Fruit fly (Drosophila melanogaster) whole organism, embryonic: ENCODE measurements around the gene CG31249.

Experiments
- Atf-2 ChIP-seq: fragments of 200-800 bp; sonication (Bioruptor generic); optimal IDR thresholded peaks from 2 replicates; lab custom pipeline; 2016; ENCODE audit warnings: missing biosample characterization, missing genetic modification characterization
- BEAF-32 ChIP-seq: fragments of 200-800 bp; sonication (Bioruptor generic); optimal IDR thresholded peaks from 3 replicates; lab custom pipeline; 2017; ENCODE audit warnings: missing biosample characterization, missing genetic modification characterization, mild to moderate bottlenecking, moderate library complexity, missing genetic modification reagents
- Bdp1 ChIP-seq: fragments of 200-800 bp; sonication (Bioruptor generic); optimal IDR thresholded peaks from 3 replicates; lab custom pipeline; 2016; ENCODE audit warnings: missing biosample characterization, missing genetic modification characterization
- Bteb2 ChIP-seq: fragments of 200-800 bp; sonication (Bioruptor generic); optimal IDR thresholded peaks from 2 replicates; lab custom pipeline; 2016; ENCODE audit warnings: missing biosample characterization, missing genetic modification characterization
- CG10366 ChIP-seq: fragments of 200-800 bp; sonication (Bioruptor generic); IDR thresholded peaks from 2 replicates; pipeline ENCODE4 v1.3.6; 2022; ENCODE audit warnings: missing biosample characterization, missing genetic modification characterization
- CG10462 ChIP-seq: fragments of 200-800 bp; sonication (Bioruptor generic); optimal IDR thresholded peaks from 2 replicates; lab custom pipeline; 2016; ENCODE audit warnings: missing biosample characterization, missing genetic modification characterization
- CG11695 ChIP-seq: fragments of 200-800 bp; sonication (Bioruptor generic); IDR thresholded peaks from 3 replicates; pipeline ENCODE4 v1.3.6; 2022; ENCODE audit warnings: missing biosample characterization, missing genetic modification characterization
- CG12236 ChIP-seq: fragments of 200-800 bp; sonication (Bioruptor generic); optimal IDR thresholded peaks from 2 replicates; lab custom pipeline; 2016; ENCODE audit warnings: missing biosample characterization, missing genetic modification characterization
- CG12659 ChIP-seq: fragments of 200-800 bp; sonication (Bioruptor generic); optimal IDR thresholded peaks from 3 replicates; lab custom pipeline; 2017; ENCODE audit warnings: mild to moderate bottlenecking, missing biosample characterization, missing genetic modification reagents, missing genetic modification characterization
- CG12744 ChIP-seq: fragments of 200-800 bp; sonication (Bioruptor generic); optimal IDR thresholded peaks from 2 replicates; lab custom pipeline; 2016; ENCODE audit warnings: missing biosample characterization, missing genetic modification characterization
- CG15011 ChIP-seq: fragments of 200-800 bp; sonication (Bioruptor generic); optimal IDR thresholded peaks from 3 replicates; lab custom pipeline; 2018; ENCODE audit warnings: missing biosample characterization, mild to moderate bottlenecking, missing genetic modification characterization
- CG1792 ChIP-seq: fragments of 200-800 bp; sonication (Bioruptor generic); optimal IDR thresholded peaks from 2 replicates; lab custom pipeline; 2016; ENCODE audit warnings: missing biosample characterization, missing genetic modification characterization
- CG18619 ChIP-seq: fragments of 200-800 bp; sonication (Bioruptor generic); optimal IDR thresholded peaks from 3 replicates; lab custom pipeline; 2017; ENCODE audit warnings: missing biosample characterization, mild to moderate bottlenecking, missing genetic modification characterization
- CG2129 ChIP-seq: fragments of 200-800 bp; sonication (Bioruptor generic); IDR thresholded peaks from 2 replicates; pipeline ENCODE4 v1.3.6; 2022; ENCODE audit warnings: missing biosample characterization, missing genetic modification characterization; ENCODE audit not compliant: partially characterized antibody
- CG31365 ChIP-seq: fragments of 200-800 bp; sonication (Bioruptor generic); optimal IDR thresholded peaks from 2 replicates; lab custom pipeline; 2018; ENCODE audit warnings: missing biosample characterization, mild to moderate bottlenecking, missing genetic modification characterization
- CG3995 ChIP-seq: fragments of 200-800 bp; sonication (Bioruptor generic); optimal IDR thresholded peaks from 3 replicates; lab custom pipeline; 2016; ENCODE audit warnings: missing biosample characterization, missing genetic modification characterization
- CG4617 ChIP-seq: fragments of 200-800 bp; sonication (Bioruptor generic); optimal IDR thresholded peaks from 3 replicates; lab custom pipeline; 2016; ENCODE audit warnings: missing biosample characterization, missing genetic modification characterization, borderline replicate concordance
- CG4730 ChIP-seq: fragments of 200-800 bp; sonication (Bioruptor generic); IDR thresholded peaks from 2 replicates; pipeline ENCODE4 v1.3.6; 2022; ENCODE audit warnings: missing biosample characterization, missing genetic modification characterization
- CG6254 ChIP-seq: fragments of 200-800 bp; sonication (Bioruptor generic); optimal IDR thresholded peaks from 3 replicates; lab custom pipeline; 2017; ENCODE audit warnings: mild to moderate bottlenecking, missing biosample characterization, missing genetic modification reagents, missing genetic modification characterization
- CG6272 ChIP-seq: fragments of 200-800 bp; sonication (Bioruptor generic); IDR thresholded peaks from 2 replicates; pipeline ENCODE4 v1.3.6; 2022; ENCODE audit warnings: missing biosample characterization, missing genetic modification characterization
- CG8388 ChIP-seq: fragments of 200-800 bp; sonication (Bioruptor generic); optimal IDR thresholded peaks from 2 replicates; lab custom pipeline; 2019; ENCODE audit warnings: missing biosample characterization, mild to moderate bottlenecking, missing genetic modification characterization, moderate library complexity
- CG9797 ChIP-seq: fragments of 200-800 bp; sonication (Bioruptor generic); optimal IDR thresholded peaks from 3 replicates; lab custom pipeline; 2018; ENCODE audit warnings: missing biosample characterization, mild to moderate bottlenecking, missing genetic modification characterization
- CrebB ChIP-seq: fragments of 200-800 bp; sonication (Bioruptor generic); optimal IDR thresholded peaks from 3 replicates; lab custom pipeline; 2018; ENCODE audit warnings: missing biosample characterization, mild to moderate bottlenecking, missing genetic modification characterization
- Doc3 ChIP-seq: fragments of 200-800 bp; sonication (Bioruptor generic); IDR thresholded peaks from 3 replicates; pipeline ENCODE4 v1.3.6; 2022; ENCODE audit warnings: missing biosample characterization, missing genetic modification characterization; ENCODE audit not compliant: partially characterized antibody
- Jarid2 ChIP-seq: fragments of 200-800 bp; sonication (Bioruptor generic); optimal IDR thresholded peaks from 3 replicates; lab custom pipeline; 2017; ENCODE audit warnings: mild to moderate bottlenecking, missing biosample characterization, missing genetic modification reagents, missing genetic modification characterization
- MTF-1 ChIP-seq: fragments of 200-800 bp; sonication (Bioruptor generic); optimal IDR thresholded peaks from 2 replicates; lab custom pipeline; 2018; ENCODE audit warnings: missing biosample characterization, mild to moderate bottlenecking, missing genetic modification characterization, borderline replicate concordance
- Mes4 ChIP-seq: fragments of 200-800 bp; sonication (Bioruptor generic); optimal IDR thresholded peaks from 2 replicates; lab custom pipeline; 2016; ENCODE audit warnings: missing biosample characterization, missing genetic modification characterization
- Oli ChIP-seq: fragments of 200-800 bp; sonication (Bioruptor generic); optimal IDR thresholded peaks from 2 replicates; lab custom pipeline; 2018; ENCODE audit warnings: missing biosample characterization, mild to moderate bottlenecking, missing genetic modification characterization, moderate library complexity
- Rfx ChIP-seq: fragments of 200-800 bp; sonication (Bioruptor generic); IDR thresholded peaks from 2 replicates; pipeline ENCODE4 v1.3.6; 2022; ENCODE audit warnings: missing biosample characterization, missing genetic modification characterization
- Sry-δ ChIP-seq: fragments of 200-800 bp; sonication (Bioruptor generic); optimal IDR thresholded peaks from 2 replicates; lab custom pipeline; 2016; ENCODE audit warnings: missing biosample characterization, missing genetic modification characterization
- Usf ChIP-seq: fragments of 200-800 bp; sonication (Bioruptor generic); optimal IDR thresholded peaks from 2 replicates; lab custom pipeline; 2017; ENCODE audit warnings: missing genotype, missing biosample characterization, missing genetic modification characterization
- bbx ChIP-seq: fragments of 200-800 bp; sonication (Bioruptor generic); IDR thresholded peaks from 2 replicates; pipeline ENCODE4 v1.3.6; 2022; ENCODE audit warnings: missing biosample characterization, missing genetic modification characterization; ENCODE audit not compliant: partially characterized antibody
- bigmax ChIP-seq: fragments of 200-800 bp; sonication (Bioruptor generic); optimal IDR thresholded peaks from 2 replicates; lab custom pipeline; 2018; ENCODE audit warnings: missing biosample characterization, mild to moderate bottlenecking, missing genetic modification characterization
- btn ChIP-seq: fragments of 200-800 bp; sonication (Bioruptor generic); optimal IDR thresholded peaks from 2 replicates; lab custom pipeline; 2016; ENCODE audit warnings: missing biosample characterization, missing genetic modification characterization
- cato ChIP-seq: fragments of 200-800 bp; sonication (Bioruptor generic); optimal IDR thresholded peaks from 2 replicates; lab custom pipeline; 2016; ENCODE audit warnings: missing biosample characterization, missing genetic modification characterization, borderline replicate concordance
- crol ChIP-seq: fragments of 200-800 bp; sonication (Bioruptor generic); IDR thresholded peaks from 2 replicates; pipeline ENCODE4 v1.3.6; 2022; ENCODE audit warnings: missing biosample characterization, missing genetic modification characterization
- gcm ChIP-seq: fragments of 200-800 bp; sonication (Bioruptor generic); optimal IDR thresholded peaks from 2 replicates; lab custom pipeline; 2019; ENCODE audit warnings: missing biosample characterization, mild to moderate bottlenecking, missing genetic modification characterization, moderate library complexity
- hb ChIP-seq: fragments of 200-800 bp; sonication (Bioruptor generic); IDR thresholded peaks from 3 replicates; pipeline ENCODE4 v1.3.6; 2022; ENCODE audit warnings: missing biosample characterization, missing genetic modification characterization; ENCODE audit not compliant: partially characterized antibody
- lab ChIP-seq: fragments of 200-800 bp; sonication (Bioruptor generic); optimal IDR thresholded peaks from 3 replicates; lab custom pipeline; 2017; ENCODE audit warnings: missing biosample characterization, missing genetic modification characterization, mild to moderate bottlenecking, moderate library complexity, missing genetic modification reagents
- maf-S ChIP-seq: fragments of 200-800 bp; sonication (Bioruptor generic); optimal IDR thresholded peaks from 2 replicates; lab custom pipeline; 2016; ENCODE audit warnings: missing biosample characterization, missing genetic modification characterization
- mld ChIP-seq: fragments of 200-800 bp; sonication (Bioruptor generic); IDR thresholded peaks from 3 replicates; pipeline ENCODE4 v1.3.6; 2022; ENCODE audit warnings: missing biosample characterization, missing genetic modification characterization; ENCODE audit not compliant: partially characterized antibody
- psq ChIP-seq: fragments of 200-800 bp; sonication (Bioruptor generic); optimal IDR thresholded peaks from 2 replicates; lab custom pipeline; 2017; ENCODE audit warnings: missing biosample characterization, missing genetic modification characterization
- sens ChIP-seq: fragments of 200-800 bp; sonication (Bioruptor generic); peaks from one replicate; lab custom pipeline; 2016; ENCODE audit warnings: missing biosample characterization, missing genetic modification characterization
- sens-2 ChIP-seq: fragments of 200-800 bp; sonication (Bioruptor generic); IDR thresholded peaks from 2 replicates; pipeline ENCODE4 v1.3.6; 2022; ENCODE audit warnings: missing biosample characterization, missing genetic modification characterization
- sima ChIP-seq: fragments of 200-800 bp; sonication (Bioruptor generic); optimal IDR thresholded peaks from 2 replicates; lab custom pipeline; 2016; ENCODE audit warnings: missing biosample characterization, missing genetic modification characterization
- sqz ChIP-seq: fragments of 200-800 bp; sonication (Bioruptor generic); optimal IDR thresholded peaks from 3 replicates; lab custom pipeline; 2018; ENCODE audit warnings: missing biosample characterization, mild to moderate bottlenecking, missing genetic modification characterization
- ssp ChIP-seq: fragments of 200-800 bp; sonication (Bioruptor generic); IDR thresholded peaks from 2 replicates; pipeline ENCODE4 v1.3.6; 2022; ENCODE audit warnings: missing biosample characterization, missing genetic modification characterization
- tgo ChIP-seq: fragments of 200-800 bp; sonication (Bioruptor generic); IDR thresholded peaks from 3 replicates; pipeline ENCODE4 v1.3.6; 2022; ENCODE audit warnings: missing biosample characterization, missing genetic modification characterization
- twi ChIP-seq: fragments of 200-800 bp; optimal IDR thresholded peaks from 2 replicates; lab custom pipeline; 2019; ENCODE audit warnings: missing biosample characterization, mild to moderate bottlenecking, missing genetic modification characterization, moderate library complexity
- zfh1 ChIP-seq: fragments of 200-800 bp; sonication (Bioruptor generic); IDR thresholded peaks from 3 replicates; pipeline ENCODE4 v1.3.6; 2022; ENCODE audit warnings: missing biosample characterization, missing genetic modification characterization

Gene CG31249

dm6 chr3R:17670202-17670856, 16.5 kb downstream of the CG31249 start (continued):
- TF ChIP-seq hb (GFP tag; lab: Robert Waterston, UW), result no peak
- no peak for TF ChIP-seq Jarid2 (GFP tag; lab: Kevin White, UChicago)
- TF ChIP-seq psq (GFP tag; lab: Kevin White, UChicago), result no peak
- TF ChIP-seq Bdp1 (GFP tag; lab: Kevin White, UChicago), result no peak
- no peak for TF ChIP-seq BEAF-32 (GFP tag; lab: Kevin White, UChicago)
- TF ChIP-seq CG6254 (GFP tag; lab: Kevin White, UChicago), result no peak
- no peak for TF ChIP-seq Rfx
- no peak for TF ChIP-seq CG2129 (GFP tag; lab: Robert Waterston, UW)
- no peak for TF ChIP-seq Mes4 (GFP tag; lab: Kevin White, UChicago)
- no peak for TF ChIP-seq Bteb2 (GFP tag; lab: Kevin White, UChicago)
- TF ChIP-seq ssp (GFP tag; lab: Robert Waterston, UW), result no peak
- TF ChIP-seq CG11695, result no peak
- no peak for TF ChIP-seq CG12744
- no peak for TF ChIP-seq CG12236 (GFP tag; lab: Kevin White, UChicago)
- no peak for TF ChIP-seq sima (GFP tag; lab: Kevin White, UChicago)
- no peak for TF ChIP-seq tgo (GFP tag; lab: Robert Waterston, UW)
- no peak for TF ChIP-seq CrebB (tag; lab: Kevin White, UChicago)
- no peak for TF ChIP-seq maf-S (GFP tag; lab: Kevin White, UChicago)
- TF ChIP-seq btn, result no peak
- no peak for TF ChIP-seq mld (GFP tag; lab: Robert Waterston, UW)
- TF ChIP-seq CG18619 (GFP tag; lab: Kevin White, UChicago), result no peak
- no peak for TF ChIP-seq Sry-δ (GFP tag; lab: Kevin White, UChicago)
- no peak for TF ChIP-seq sens-2 (GFP tag; lab: Robert Waterston, UW)
- TF ChIP-seq CG4730, result no peak
- no peak for TF ChIP-seq Doc3 (GFP tag; lab: Robert Waterston, UW)
- TF ChIP-seq gcm (GFP tag; lab: Kevin White, UChicago), result peak; percentile 52
- TF ChIP-seq CG10366 (GFP tag; lab: Robert Waterston, UW), result no peak
- peak; percentile 41; the same call in 1 of the 2 replicates for TF ChIP-seq crol (GFP tag; lab: Robert Waterston, UW)
- TF ChIP-seq lab (GFP tag; lab: Kevin White, UChicago), result no peak
- TF ChIP-seq twi (tag; lab: Kevin White, UChicago), result no peak
- TF ChIP-seq Oli (tag; lab: Kevin White, UChicago), result no peak
- no peak for TF ChIP-seq CG1792 (GFP tag; lab: Kevin White, UChicago)
- TF ChIP-seq CG8388 (GFP tag; lab: Kevin White, UChicago), result no peak
- no peak for TF ChIP-seq CG10462 (GFP tag; lab: Kevin White, UChicago)
- no peak for TF ChIP-seq MTF-1 (GFP tag; lab: Kevin White, UChicago)
- 0 out of 3 replicates have a peak, but pooled peaks have one; percentile 13 for TF ChIP-seq zfh1 (GFP tag; lab: Robert Waterston, UW)
- no peak for TF ChIP-seq Usf (GFP tag; lab: Kevin White, UChicago)
- TF ChIP-seq cato, result no peak
- TF ChIP-seq sens (GFP tag; lab: Kevin White, UChicago), result peak; percentile 5
- TF ChIP-seq CG3995 (GFP tag; lab: Kevin White, UChicago), result no peak
- no peak for TF ChIP-seq CG31365 (tag; lab: Kevin White, UChicago)
- TF ChIP-seq CG12659 (GFP tag; lab: Kevin White, UChicago), result no peak
- TF ChIP-seq CG15011 (GFP tag; lab: Kevin White, UChicago), result no peak
- TF ChIP-seq sqz, result no peak
- no peak for TF ChIP-seq CG9797 (GFP tag; lab: Kevin White, UChicago)
- no peak for TF ChIP-seq Atf-2 (GFP tag; lab: Kevin White, UChicago)
- no peak for TF ChIP-seq CG4617 (GFP tag; lab: Kevin White, UChicago)
- no peak for TF ChIP-seq bbx (GFP tag; lab: Robert Waterston, UW)
- TF ChIP-seq CG6272 (GFP tag; lab: Robert Waterston, UW), result no peak
- TF ChIP-seq bigmax (GFP tag; lab: Kevin White, UChicago), result no peak
